Worm (Caenorhabditis elegans) whole organism, L3 larva: ENCODE results near the gene hst-6.

Experiments used
- fos-1 ChIP-seq: fragments of 150-350 bp; optimal IDR thresholded peaks from 2 replicates; lab custom pipeline; 2014; ENCODE audit warnings: missing biosample characterization, missing genetic modification characterization
- jun-1 ChIP-seq: fragments of 150-350 bp; optimal IDR thresholded peaks from 2 replicates; lab custom pipeline; 2014; ENCODE audit warnings: missing biosample characterization, missing genetic modification reagents, missing genetic modification characterization

DNA sequence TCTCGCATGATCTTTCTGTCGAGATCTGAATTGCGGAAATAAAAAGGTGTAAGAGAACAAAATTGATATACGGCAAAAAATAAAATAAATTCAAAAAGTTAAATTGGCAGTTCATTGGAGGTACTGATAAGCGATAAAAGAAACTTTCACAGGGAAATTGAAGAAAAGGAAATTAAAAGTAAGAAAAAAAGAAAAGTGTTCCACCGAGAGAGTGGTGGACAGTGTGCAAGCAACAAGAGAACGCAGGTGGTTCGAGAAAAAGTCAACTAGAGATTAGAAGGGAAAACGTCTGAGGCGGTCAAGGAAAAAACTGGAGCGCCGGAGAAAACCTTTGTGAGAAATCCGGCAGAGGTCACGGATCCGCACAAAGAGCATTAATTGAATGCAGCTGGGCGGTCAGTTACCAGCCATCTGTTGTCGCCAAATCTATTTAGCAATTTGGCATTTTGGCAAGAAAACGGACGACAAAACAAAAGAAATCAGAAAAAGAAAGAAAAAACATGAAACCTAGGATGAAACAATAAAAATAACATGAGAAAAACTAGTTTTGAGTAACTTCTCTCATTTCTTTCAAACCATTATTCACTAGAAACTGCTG, 31.9 kb upstream of the hst-6 start, which contains the start of gene mtm-5:
- no peak for TF ChIP-seq jun-1 (tag; lab: Kevin White, UChicago)
- no peak for TF ChIP-seq fos-1 (tag; lab: Kevin White, UChicago)
